Worm (Caenorhabditis elegans) whole organism, midembryonic: ENCODE results near the gene R07B1.5.

ENCODE experiments used
- T22C8.4 ChIP-seq: fragments of 200-800 bp; sonication (Bioruptor generic); IDR thresholded peaks from 2 replicates; pipeline ENCODE4 v1.3.6; 2022; ENCODE audit warnings: missing genetic modification characterization, missing compliant biosample characterization
- cog-1 ChIP-seq: sonication (generic microtip); optimal IDR thresholded peaks from 2 replicates; lab custom pipeline; 2016; ENCODE audit warnings: missing genetic modification characterization, missing compliant biosample characterization
- flt-1 ChIP-seq: fragments of 200-800 bp; sonication (Bioruptor generic); IDR thresholded peaks from 2 replicates; pipeline ENCODE4 v1.3.6; 2022; ENCODE audit warnings: missing genetic modification characterization, missing compliant biosample characterization
- klf-2 ChIP-seq: fragments of 200-800 bp; sonication (Bioruptor generic); conservative IDR thresholded peaks from 2 replicates; pipeline ENCODE4 v1.3.6; 2022; ENCODE audit warnings: missing genetic modification reagents, missing genetic modification characterization, missing compliant biosample characterization
- med-1 ChIP-seq: sonication (generic microtip); optimal IDR thresholded peaks from 2 replicates; lab custom pipeline; 2017; ENCODE audit warnings: missing genetic modification characterization, mild to moderate bottlenecking, missing compliant biosample characterization, antibody characterized with exemption, missing genetic modification reagents; ENCODE audit not compliant: insufficient read depth
- ref-1 ChIP-seq: fragments of 200-800 bp; sonication (Bioruptor generic); conservative IDR thresholded peaks from 2 replicates; pipeline ENCODE4 v1.3.6; 2022; ENCODE audit warnings: missing genetic modification reagents, missing genetic modification characterization, missing compliant biosample characterization
- tab-1 ChIP-seq: fragments of 200-800 bp; sonication (Bioruptor generic); IDR thresholded peaks from 2 replicates; pipeline ENCODE4 v1.3.6; 2022; ENCODE audit warnings: missing genetic modification characterization, missing compliant biosample characterization
- ztf-23 ChIP-seq: fragments of 200-800 bp; sonication (Bioruptor generic); IDR thresholded peaks from 2 replicates; pipeline ENCODE4 v1.3.6; 2022; ENCODE audit warnings: missing genetic modification reagents, missing genetic modification characterization, missing compliant biosample characterization

ce11 chrX:9848214-9848789 is 15.1 kb upstream of the R07B1.5 start:
- TF ChIP-seq cog-1 (tag; lab: Kevin White, UChicago) (no peak), ref-1 (GFP tag; lab: Robert Waterston, UW) (no peak), tab-1 (GFP tag; lab: Robert Waterston, UW) (no peak), klf-2 (GFP tag; lab: Robert Waterston, UW) (no peak), med-1 (GFP tag; lab: Kevin White, UChicago) (no peak), flt-1 (GFP tag; lab: Robert Waterston, UW) (no peak), T22C8.4 (no peak), ztf-23 (GFP tag; lab: Robert Waterston, UW) (no peak)
